Fruit fly (Drosophila melanogaster) whole organism, embryonic: ENCODE data around the gene CG31204.

Experiments used
- Atf-2 ChIP-seq: fragments of 200-800 bp; sonication (Bioruptor generic); optimal IDR thresholded peaks from 2 replicates; lab custom pipeline; 2016; ENCODE audit warnings: missing biosample characterization, missing genetic modification characterization
- C15 ChIP-seq: fragments of 200-800 bp; sonication (Bioruptor generic); IDR thresholded peaks from 3 replicates; pipeline ENCODE4 v1.3.6; 2022; ENCODE audit warnings: missing biosample characterization, missing genetic modification characterization
- CG10366 ChIP-seq: fragments of 200-800 bp; sonication (Bioruptor generic); IDR thresholded peaks from 2 replicates; pipeline ENCODE4 v1.3.6; 2022; ENCODE audit warnings: missing biosample characterization, missing genetic modification characterization
- CG10959 ChIP-seq: fragments of 200-800 bp; sonication (Bioruptor generic); IDR thresholded peaks from 2 replicates; pipeline ENCODE4 v1.3.6; 2022; ENCODE audit warnings: missing biosample characterization, missing genetic modification characterization
- CG11456 ChIP-seq: fragments of 200-800 bp; sonication (Bioruptor generic); IDR thresholded peaks from 3 replicates; pipeline ENCODE4 v1.3.6; 2022; ENCODE audit warnings: missing biosample characterization, missing genetic modification characterization
- CG12155 ChIP-seq: fragments of 200-800 bp; sonication (Bioruptor generic); optimal IDR thresholded peaks from 3 replicates; lab custom pipeline; 2016; ENCODE audit warnings: missing biosample characterization, missing genetic modification characterization
- CG12236 ChIP-seq: fragments of 200-800 bp; sonication (Bioruptor generic); optimal IDR thresholded peaks from 2 replicates; lab custom pipeline; 2016; ENCODE audit warnings: missing biosample characterization, missing genetic modification characterization
- CG13624 ChIP-seq: fragments of 200-800 bp; sonication (Bioruptor generic); optimal IDR thresholded peaks from 2 replicates; lab custom pipeline; 2016; ENCODE audit warnings: missing biosample characterization, missing genetic modification characterization
- CG17361 ChIP-seq: fragments of 200-800 bp; sonication (Bioruptor generic); IDR thresholded peaks from 3 replicates; pipeline ENCODE4 v1.3.6; 2022; ENCODE audit warnings: missing biosample characterization, missing genetic modification characterization
- CG1792 ChIP-seq: fragments of 200-800 bp; sonication (Bioruptor generic); optimal IDR thresholded peaks from 2 replicates; lab custom pipeline; 2016; ENCODE audit warnings: missing biosample characterization, missing genetic modification characterization
- CG2199 ChIP-seq: fragments of 200-800 bp; sonication (Bioruptor generic); IDR thresholded peaks from 3 replicates; pipeline ENCODE4 v1.3.6; 2022; ENCODE audit warnings: missing biosample characterization, missing genetic modification characterization
- CG30020 ChIP-seq: fragments of 200-800 bp; optimal IDR thresholded peaks from 2 replicates; lab custom pipeline; 2019; ENCODE audit warnings: missing biosample characterization, mild to moderate bottlenecking, missing genetic modification characterization, moderate library complexity
- CG31388 ChIP-seq: fragments of 200-800 bp; sonication (Bioruptor generic); optimal IDR thresholded peaks from 2 replicates; lab custom pipeline; 2016; ENCODE audit warnings: missing biosample characterization, missing genetic modification characterization
- CG4404 ChIP-seq: fragments of 200-800 bp; sonication (Bioruptor generic); IDR thresholded peaks from 2 replicates; pipeline ENCODE4 v1.3.6; 2022; ENCODE audit warnings: missing biosample characterization, missing genetic modification characterization
- CG8478 ChIP-seq: fragments of >200 bp; optimal IDR thresholded peaks from 2 replicates; lab custom pipeline; 2018
- CkIIα-i1 ChIP-seq: fragments of 200-800 bp; sonication (Bioruptor generic); IDR thresholded peaks from 2 replicates; pipeline ENCODE4 v1.3.6; 2022; ENCODE audit warnings: missing biosample characterization, missing genetic modification characterization
- Dip3 ChIP-seq: fragments of 200-800 bp; sonication (Bioruptor generic); optimal IDR thresholded peaks from 3 replicates; lab custom pipeline; 2016; ENCODE audit warnings: missing biosample characterization, missing genetic modification characterization
- Dll ChIP-seq: fragments of 200-800 bp; sonication (Bioruptor generic); IDR thresholded peaks from 4 replicates; pipeline ENCODE4 v1.3.6; 2022; ENCODE audit warnings: missing biosample characterization, missing genetic modification characterization; ENCODE audit not compliant: partially characterized antibody
- Doc2 ChIP-seq: fragments of 200-800 bp; sonication (Bioruptor generic); IDR thresholded peaks from 2 replicates; pipeline ENCODE4 v1.3.6; 2022; ENCODE audit warnings: missing biosample characterization, missing genetic modification characterization
- Doc3 ChIP-seq: fragments of 200-800 bp; sonication (Bioruptor generic); IDR thresholded peaks from 3 replicates; pipeline ENCODE4 v1.3.6; 2022; ENCODE audit warnings: missing biosample characterization, missing genetic modification characterization; ENCODE audit not compliant: partially characterized antibody
- GATAe ChIP-seq: fragments of 200-800 bp; sonication (Bioruptor generic); conservative IDR thresholded peaks from 2 replicates; pipeline ENCODE4 v1.3.6; 2022; ENCODE audit warnings: missing biosample characterization, missing genetic modification characterization
- HHEX ChIP-seq: fragments of 200-800 bp; sonication (Bioruptor generic); optimal IDR thresholded peaks from 3 replicates; lab custom pipeline; 2017; ENCODE audit warnings: missing biosample characterization, mild to moderate bottlenecking, missing genetic modification characterization, missing genetic modification reagents
- Hr78 ChIP-seq, 2 experiments: fragments of 200-800 bp in 1 of 2; fragments of >200 bp in 1 of 2; sonication (Bioruptor generic) in 1 of 2; optimal IDR thresholded peaks; 2 replicates each; lab custom pipeline; 2017 to 2019; ENCODE audit warnings: missing biosample characterization in 2 of 2, missing genetic modification characterization in 2 of 2, mild to moderate bottlenecking in 1 of 2, moderate library complexity in 1 of 2
- Jarid2 ChIP-seq: fragments of 200-800 bp; sonication (Bioruptor generic); optimal IDR thresholded peaks from 3 replicates; lab custom pipeline; 2017; ENCODE audit warnings: mild to moderate bottlenecking, missing biosample characterization, missing genetic modification reagents, missing genetic modification characterization
- Meics ChIP-seq: fragments of 200-800 bp; sonication (Bioruptor generic); optimal IDR thresholded peaks from 2 replicates; lab custom pipeline; 2017; ENCODE audit warnings: missing biosample characterization, mild to moderate bottlenecking, missing genetic modification characterization
- Nf-YA ChIP-seq: fragments of 200-800 bp; sonication (Bioruptor generic); IDR thresholded peaks from 2 replicates; pipeline ENCODE4 v1.3.6; 2022; ENCODE audit warnings: missing biosample characterization, missing genetic modification characterization
- Oaz ChIP-seq: fragments of 200-800 bp; sonication (Bioruptor generic); IDR thresholded peaks from 2 replicates; pipeline ENCODE4 v1.3.6; 2022; ENCODE audit warnings: missing biosample characterization, missing genetic modification characterization
- PHDP ChIP-seq: fragments of 200-800 bp; sonication (Bioruptor generic); optimal IDR thresholded peaks from 3 replicates; lab custom pipeline; 2018; ENCODE audit warnings: missing biosample characterization, mild to moderate bottlenecking, missing genetic modification characterization, moderate library complexity
- Scr ChIP-seq: fragments of 200-800 bp; sonication (Bioruptor generic); IDR thresholded peaks from 2 replicates; pipeline ENCODE4 v1.3.6; 2022; ENCODE audit warnings: missing biosample characterization, missing genetic modification characterization; ENCODE audit not compliant: partially characterized antibody
- Side ChIP-seq: fragments of 200-800 bp; sonication (Bioruptor generic); optimal IDR thresholded peaks from 2 replicates; lab custom pipeline; 2016; ENCODE audit warnings: missing biosample characterization, missing genetic modification characterization
- Stat92E ChIP-seq, 3 experiments: fragments of >200 bp in 2 of 3; fragments of 200-800 bp in 1 of 3; sonication (Bioruptor generic) in 1 of 3; optimal IDR thresholded peaks; 2 replicates each; lab custom pipeline; 2017 to 2019; ENCODE audit warnings: missing biosample characterization in 3 of 3, missing genetic modification characterization in 3 of 3, mild to moderate bottlenecking in 1 of 3, moderate library complexity in 1 of 3
- Tbp ChIP-seq: fragments of >200 bp; optimal IDR thresholded peaks from 2 replicates; lab custom pipeline; 2018; ENCODE audit warnings: missing biosample characterization, missing genetic modification characterization
- Vsx1 ChIP-seq: fragments of 200-800 bp; sonication (Bioruptor generic); optimal IDR thresholded peaks from 2 replicates; lab custom pipeline; 2017; ENCODE audit warnings: missing biosample characterization, mild to moderate bottlenecking, missing genetic modification characterization, missing genetic modification reagents
- Xbp1 ChIP-seq: fragments of 200-800 bp; sonication (Bioruptor generic); optimal IDR thresholded peaks from 3 replicates; lab custom pipeline; 2016; ENCODE audit warnings: missing biosample characterization, mild to moderate bottlenecking, missing genetic modification characterization
- YL-1 ChIP-seq: fragments of 200-800 bp; sonication (Bioruptor generic); optimal IDR thresholded peaks from 3 replicates; lab custom pipeline; 2017; ENCODE audit warnings: missing biosample characterization, mild to moderate bottlenecking, missing genetic modification characterization
- ash1 ChIP-seq: fragments of 200-800 bp; sonication (Bioruptor generic); optimal IDR thresholded peaks from 2 replicates; lab custom pipeline; 2018; ENCODE audit warnings: missing biosample characterization, mild to moderate bottlenecking, missing genetic modification characterization
- ato ChIP-seq: fragments of 200-800 bp; sonication (Bioruptor generic); IDR thresholded peaks from 2 replicates; pipeline ENCODE4 v1.3.6; 2022; ENCODE audit warnings: missing biosample characterization, missing genetic modification characterization; ENCODE audit not compliant: partially characterized antibody
- bsh ChIP-seq, 2 experiments: fragments of 200-800 bp; sonication (Bioruptor generic); optimal IDR thresholded peaks; 2 replicates each; lab custom pipeline; 2017 to 2018; ENCODE audit warnings: mild to moderate bottlenecking in 2 of 2, missing biosample characterization in 2 of 2, missing genetic modification characterization in 2 of 2, moderate library complexity in 1 of 2
- corto ChIP-seq: fragments of 200-800 bp; sonication (Bioruptor generic); optimal IDR thresholded peaks from 2 replicates; lab custom pipeline; 2016; ENCODE audit warnings: missing biosample characterization, mild to moderate bottlenecking, missing genetic modification characterization, moderate library complexity
- dysf ChIP-seq: fragments of 200-800 bp; sonication (Bioruptor generic); IDR thresholded peaks from 3 replicates; pipeline ENCODE4 v1.3.6; 2022; ENCODE audit warnings: missing biosample characterization, missing genetic modification characterization
- gem ChIP-seq: fragments of 200-800 bp; sonication (Bioruptor generic); optimal IDR thresholded peaks from 2 replicates; lab custom pipeline; 2019; ENCODE audit warnings: missing biosample characterization, mild to moderate bottlenecking, missing genetic modification characterization, moderate library complexity
- jigr1 ChIP-seq: fragments of 200-800 bp; sonication (Bioruptor generic); IDR thresholded peaks from 3 replicates; pipeline ENCODE4 v1.3.6; 2022; ENCODE audit warnings: missing biosample characterization, missing genetic modification characterization
- lab ChIP-seq: fragments of 200-800 bp; sonication (Bioruptor generic); optimal IDR thresholded peaks from 3 replicates; lab custom pipeline; 2017; ENCODE audit warnings: missing biosample characterization, missing genetic modification characterization, mild to moderate bottlenecking, moderate library complexity, missing genetic modification reagents
- oc ChIP-seq: fragments of 200-800 bp; sonication (Bioruptor generic); optimal IDR thresholded peaks from 2 replicates; lab custom pipeline; 2018; ENCODE audit warnings: missing biosample characterization, mild to moderate bottlenecking, missing genetic modification characterization, moderate library complexity
- psq ChIP-seq: fragments of 200-800 bp; sonication (Bioruptor generic); optimal IDR thresholded peaks from 2 replicates; lab custom pipeline; 2017; ENCODE audit warnings: missing biosample characterization, missing genetic modification characterization
- pum ChIP-seq: fragments of 200-800 bp; sonication (Bioruptor generic); optimal IDR thresholded peaks from 2 replicates; lab custom pipeline; 2016; ENCODE audit warnings: missing biosample characterization, missing genetic modification characterization
- sd ChIP-seq: fragments of 200-800 bp; sonication (Bioruptor generic); optimal IDR thresholded peaks from 3 replicates; lab custom pipeline; 2018; ENCODE audit warnings: missing biosample characterization, mild to moderate bottlenecking, missing genetic modification characterization, moderate library complexity
- sens ChIP-seq: fragments of 200-800 bp; sonication (Bioruptor generic); peaks from one replicate; lab custom pipeline; 2016; ENCODE audit warnings: missing biosample characterization, missing genetic modification characterization
- sim ChIP-seq: fragments of 200-800 bp; sonication (Bioruptor generic); IDR thresholded peaks from 2 replicates; pipeline ENCODE4 v1.3.6; 2022; ENCODE audit warnings: missing biosample characterization, missing genetic modification characterization
- sisA ChIP-seq: fragments of 200-800 bp; sonication (Bioruptor generic); IDR thresholded peaks from 2 replicates; pipeline ENCODE4 v1.3.6; 2022; ENCODE audit warnings: missing biosample characterization, missing genetic modification characterization
- wor ChIP-seq: fragments of 200-800 bp; sonication (Bioruptor generic); IDR thresholded peaks from 2 replicates; pipeline ENCODE4 v1.3.6; 2022; ENCODE audit warnings: missing biosample characterization, missing genetic modification characterization

CG31204 gene

DNA sequence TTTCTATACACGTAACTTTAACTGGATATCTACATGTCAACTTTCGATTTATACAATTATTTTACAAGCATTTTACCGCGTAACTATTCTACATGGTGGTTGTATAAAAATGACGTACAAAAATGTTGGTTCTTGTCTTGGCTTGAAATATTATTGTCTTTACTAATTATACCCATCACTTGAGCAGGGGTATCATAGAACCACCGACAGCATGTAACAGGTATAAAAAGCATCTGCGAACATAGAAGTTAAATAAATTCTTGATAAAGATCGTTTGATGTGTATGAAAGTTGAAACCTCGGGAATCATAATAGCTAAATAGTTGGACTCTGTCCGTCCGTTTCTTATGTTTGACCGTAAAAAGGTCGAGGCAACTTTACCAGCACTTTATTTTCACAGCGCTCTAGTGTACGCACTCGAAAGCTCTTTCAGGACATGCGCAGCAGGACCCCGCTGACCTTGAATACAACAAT lies 12.1 kb downstream of the CG31204 start (continued):
- TF ChIP-seq Hr78 (GFP tag; optimal IDR thresholded peaks at IDR 0.05; lab: Kevin White, UChicago): no peak
- TF ChIP-seq C15: no peak
- peak; percentile 58 for TF ChIP-seq sd (tag; lab: Kevin White, UChicago)
- TF ChIP-seq Nf-YA: no peak
- TF ChIP-seq CG11456: 0 out of 3 replicates have a peak, but pooled peaks have one; percentile 50
- no peak for TF ChIP-seq Tbp (GFP tag; lab: Kevin White, UChicago)
- TF ChIP-seq CG31388 (GFP tag; lab: Kevin White, UChicago): no peak
- peak; percentile 18; the same call in 1 of the 2 replicates for TF ChIP-seq Scr (GFP tag; lab: Robert Waterston, UW)
- TF ChIP-seq CG10959 (GFP tag; lab: Robert Waterston, UW): no peak
- TF ChIP-seq CG8478 (lab: Kevin White, UChicago): no peak
- TF ChIP-seq sisA (GFP tag; lab: Robert Waterston, UW): peak; percentile 15; the same call in 1 of the 2 replicates
- peak; percentile 16 for TF ChIP-seq pum
- peak; percentile 73 for TF ChIP-seq gem (tag; lab: Kevin White, UChicago)
- TF ChIP-seq lab: peak; percentile 64
- TF ChIP-seq CG2199 (GFP tag; lab: Robert Waterston, UW): no peak
- TF ChIP-seq wor (GFP tag; lab: Robert Waterston, UW): no peak
- TF ChIP-seq PHDP (tag; lab: Kevin White, UChicago): peak; percentile 77
- no peak for TF ChIP-seq oc (tag; lab: Kevin White, UChicago)
- TF ChIP-seq Atf-2 (GFP tag; lab: Kevin White, UChicago): peak; percentile 1
- no peak for TF ChIP-seq CG12236 (GFP tag; lab: Kevin White, UChicago)
- TF ChIP-seq bsh (GFP tag; optimal IDR thresholded peaks at IDR 0.05; lab: Kevin White, UChicago): peak; percentile 33 to 65
- TF ChIP-seq Oaz (GFP tag; lab: Robert Waterston, UW): peak; percentile 42; the same call in 1 of the 2 replicates
- TF ChIP-seq CG4404 (GFP tag; lab: Robert Waterston, UW): no peak; the same call in 1 of the 2 replicates
- peak; percentile 43 for TF ChIP-seq CG10366
- TF ChIP-seq Doc2 (GFP tag; lab: Robert Waterston, UW): no peak
- TF ChIP-seq Jarid2 (GFP tag; lab: Kevin White, UChicago): no peak
- TF ChIP-seq CG30020: no peak
- peak; percentile 9 for TF ChIP-seq HHEX (GFP tag; lab: Kevin White, UChicago)
- TF ChIP-seq ash1 (GFP tag; lab: Kevin White, UChicago): no peak
- TF ChIP-seq CG12155 (GFP tag; lab: Kevin White, UChicago): peak; percentile 29
- no peak for TF ChIP-seq sim (GFP tag; lab: Robert Waterston, UW)
- peak; percentile 50 for TF ChIP-seq Xbp1 (GFP tag; lab: Kevin White, UChicago)
- TF ChIP-seq Side (GFP tag; lab: Kevin White, UChicago): no peak
- no peak for TF ChIP-seq psq
- TF ChIP-seq corto (GFP tag; lab: Kevin White, UChicago): no peak
- TF ChIP-seq GATAe (GFP tag; lab: Robert Waterston, UW): no peak
- peak; percentile 89 for TF ChIP-seq sens (GFP tag; lab: Kevin White, UChicago)
- TF ChIP-seq Dip3 (GFP tag; lab: Kevin White, UChicago): peak; percentile 69
- TF ChIP-seq CG13624 (GFP tag; lab: Kevin White, UChicago): no peak
- TF ChIP-seq Stat92E (GFP tag; optimal IDR thresholded peaks at IDR 0.05; lab: Kevin White, UChicago): no peak
- no peak for TF ChIP-seq Vsx1 (GFP tag; lab: Kevin White, UChicago)
- TF ChIP-seq CG1792: no peak
- TF ChIP-seq dysf (GFP tag; lab: Robert Waterston, UW): peak; percentile 53; the same call in 2 of the 3 replicates
- TF ChIP-seq jigr1: no peak
- TF ChIP-seq YL-1 (GFP tag; lab: Kevin White, UChicago): no peak
- TF ChIP-seq Meics (GFP tag; lab: Kevin White, UChicago): peak; percentile 24
- TF ChIP-seq CG17361 (GFP tag; lab: Robert Waterston, UW): 0 out of 3 replicates have a peak, but pooled peaks have one; percentile 9
- no peak for TF ChIP-seq Dll (GFP tag; lab: Robert Waterston, UW)
- TF ChIP-seq ato (GFP tag; lab: Robert Waterston, UW): no peak
- no peak for TF ChIP-seq CkIIα-i1 (GFP tag; lab: Robert Waterston, UW)
- TF ChIP-seq Doc3 (GFP tag; lab: Robert Waterston, UW): no peak
